Comparison of ENCODE assay signal across 2 fruit fly cellular contexts in the genomic region with DNA sequence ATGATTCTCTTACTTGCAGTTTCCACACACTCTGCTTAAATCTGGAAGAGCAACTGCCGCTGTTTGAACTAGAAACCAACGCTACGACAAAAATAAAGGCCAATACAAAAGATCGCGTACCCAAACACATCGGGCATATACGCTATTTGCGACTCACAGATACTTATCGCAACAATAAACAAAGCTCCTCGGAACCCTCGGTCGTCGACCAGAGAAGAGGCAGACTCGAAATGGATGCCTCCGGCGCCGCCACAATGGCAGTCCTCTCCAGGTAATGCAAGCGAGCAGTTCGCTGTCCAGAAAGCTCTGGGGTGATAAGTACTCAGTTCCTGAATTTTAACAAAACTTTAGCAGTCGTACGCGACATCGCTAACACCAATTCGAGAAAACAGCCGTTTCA.
A peak's percentile ranks its signal among the peaks of the same experiment; 100 is the strongest.
TF ChIP-seq lines count a peak whose summit lies in the region.

No protein-coding gene starts in this region.

TF ChIP-seq in whole organism, embryonic, 481 proteins besides CTCF, POLR2A, EP300 and RAD21 (continued from another document):
- no peak for TF ChIP-seq Fer2 (tag; optimal IDR thresholded peaks at IDR 0.05; lab: Kevin White, UChicago)
- no peak for TF ChIP-seq CG13424 (tag; optimal IDR thresholded peaks at IDR 0.05; lab: Kevin White, UChicago)
- TF ChIP-seq Trl (optimal IDR thresholded peaks at IDR 0.05; lab: Kevin White, UChicago): peak in 1 of 2 experiments; percentile 5
- TF ChIP-seq Trl (GFP tag; optimal IDR thresholded peaks at IDR 0.05; lab: Kevin White, UChicago): no peak
- TF ChIP-seq CG16813 (GFP tag; IDR thresholded peaks at IDR 0.05; lab: Robert Waterston, UW; ENCODE audit: partially characterized antibody): no peak

TF ChIP-seq in whole organism, prepupa, 60 proteins besides CTCF, POLR2A, EP300 and RAD21 (continued from another document):
- peak; percentile 41 for TF ChIP-seq CG1621 (tag; optimal IDR thresholded peaks at IDR 0.05; lab: Kevin White, UChicago)
- TF ChIP-seq pdm3 (GFP tag; optimal IDR thresholded peaks at IDR 0.05; lab: Kevin White, UChicago): no peak
- peak; percentile 70 for TF ChIP-seq Eip78C (GFP tag; lab: Kevin White, UChicago)
- TF ChIP-seq CG6854 (GFP tag; optimal IDR thresholded peaks at IDR 0.05; lab: Kevin White, UChicago): no peak
- no peak for TF ChIP-seq CG3032 (tag; optimal IDR thresholded peaks at IDR 0.05; lab: Kevin White, UChicago)
- TF ChIP-seq CG16779 (tag; optimal IDR thresholded peaks at IDR 0.05; lab: Kevin White, UChicago): peak; percentile 37
- no peak for TF ChIP-seq CG10669 (GFP tag; optimal IDR thresholded peaks at IDR 0.05; lab: Kevin White, UChicago)
- no peak for TF ChIP-seq Met (GFP tag; optimal IDR thresholded peaks at IDR 0.05; lab: Kevin White, UChicago)
- peak; percentile 64 for TF ChIP-seq Sox14 (GFP tag; optimal IDR thresholded peaks at IDR 0.05; lab: Kevin White, UChicago)
- TF ChIP-seq CG11902 (GFP tag; optimal IDR thresholded peaks at IDR 0.05; lab: Kevin White, UChicago): no peak
- TF ChIP-seq CG15336 (GFP tag; IDR thresholded peaks at IDR 0.05; lab: Robert Waterston, UW): no peak
- no peak for TF ChIP-seq Gug (GFP tag; IDR thresholded peaks at IDR 0.05; lab: Robert Waterston, UW)
- TF ChIP-seq vri (GFP tag; optimal IDR thresholded peaks at IDR 0.05; lab: Kevin White, UChicago): no peak
- no peak for TF ChIP-seq fd59A (GFP tag; optimal IDR thresholded peaks at IDR 0.05; lab: Kevin White, UChicago)
- no peak for TF ChIP-seq cyc (GFP tag; optimal IDR thresholded peaks at IDR 0.05; lab: Kevin White, UChicago)
- no peak for TF ChIP-seq CG7368 (GFP tag; optimal IDR thresholded peaks at IDR 0.05; lab: Kevin White, UChicago)
- TF ChIP-seq Sox102F (GFP tag; optimal IDR thresholded peaks at IDR 0.05; lab: Kevin White, UChicago): no peak
- TF ChIP-seq Hr4 (GFP tag; optimal IDR thresholded peaks at IDR 0.05; lab: Kevin White, UChicago): no peak
- TF ChIP-seq OdsH (GFP tag; optimal IDR thresholded peaks at IDR 0.05; lab: Kevin White, UChicago): no peak
- no peak for TF ChIP-seq CG32006 (GFP tag; optimal IDR thresholded peaks at IDR 0.05; lab: Kevin White, UChicago)
- no peak for TF ChIP-seq eg (GFP tag; IDR thresholded peaks at IDR 0.05; lab: Robert Waterston, UW)
- TF ChIP-seq CG34406 (GFP tag; optimal IDR thresholded peaks at IDR 0.05; lab: Kevin White, UChicago): no peak
- TF ChIP-seq dsx (GFP tag; optimal IDR thresholded peaks at IDR 0.05; lab: Kevin White, UChicago; ENCODE audit: poor library complexity, severe bottlenecking): no peak
- TF ChIP-seq dac (GFP tag; optimal IDR thresholded peaks at IDR 0.05; lab: Kevin White, UChicago): no peak
- TF ChIP-seq salr (GFP tag; optimal IDR thresholded peaks at IDR 0.05; lab: Kevin White, UChicago): no peak
- peak; percentile 12 for TF ChIP-seq Eip75B (GFP tag; optimal IDR thresholded peaks at IDR 0.05; lab: Kevin White, UChicago)
- TF ChIP-seq spab (GFP tag; optimal IDR thresholded peaks at IDR 0.05; lab: Kevin White, UChicago): no peak
- TF ChIP-seq ss (GFP tag; optimal IDR thresholded peaks at IDR 0.05; lab: Kevin White, UChicago): peak in 1 of 2 experiments; percentile 33
- no peak for TF ChIP-seq CG8119 (GFP tag; IDR thresholded peaks at IDR 0.05; lab: Robert Waterston, UW)
- TF ChIP-seq Ets21C (GFP tag; optimal IDR thresholded peaks at IDR 0.05; lab: Kevin White, UChicago): no peak
- no peak for TF ChIP-seq CG8632 (GFP tag; optimal IDR thresholded peaks at IDR 0.05; lab: Kevin White, UChicago)
- TF ChIP-seq CG4318 (GFP tag; optimal IDR thresholded peaks at IDR 0.05; lab: Kevin White, UChicago): no peak
- no peak for TF ChIP-seq CG31627 (GFP tag; optimal IDR thresholded peaks at IDR 0.05; lab: Kevin White, UChicago)
- TF ChIP-seq Blimp-1 (GFP tag; optimal IDR thresholded peaks at IDR 0.05; lab: Kevin White, UChicago): no peak
- TF ChIP-seq CG8319 (GFP tag; optimal IDR thresholded peaks at IDR 0.05; lab: Kevin White, UChicago): no peak
- no peak for TF ChIP-seq fkh (GFP tag; optimal IDR thresholded peaks at IDR 0.05; lab: Kevin White, UChicago)
- TF ChIP-seq topi (GFP tag; optimal IDR thresholded peaks at IDR 0.05; lab: Kevin White, UChicago): peak; percentile 16
- no peak for TF ChIP-seq fd85E (GFP tag; optimal IDR thresholded peaks at IDR 0.05; lab: Kevin White, UChicago)
- no peak for TF ChIP-seq achi (GFP tag; optimal IDR thresholded peaks at IDR 0.05; lab: Kevin White, UChicago)
